Fruit fly (Drosophila melanogaster): ENCODE measurements around the gene pyx.

pyx gene

dm6 chr3L:223019-223902 is at the start of gene pyx, which contains the start of gene CG33229:
pyx (minus strand) TSS chr3L:223069.
CG33229 (plus strand) TSS chr3L:223852.
- TF ChIP-seq usp (GFP tag; optimal IDR thresholded peaks at IDR 0.05) (no peak), CG8478 (optimal IDR thresholded peaks at IDR 0.05) (no peak), Dll (optimal IDR thresholded peaks at IDR 0.05) (no peak), EcR (GFP tag; optimal IDR thresholded peaks at IDR 0.05) (no peak), pan (optimal IDR thresholded peaks at IDR 0.05) (no peak), psq (optimal IDR thresholded peaks at IDR 0.05) (no peak)

DNA sequence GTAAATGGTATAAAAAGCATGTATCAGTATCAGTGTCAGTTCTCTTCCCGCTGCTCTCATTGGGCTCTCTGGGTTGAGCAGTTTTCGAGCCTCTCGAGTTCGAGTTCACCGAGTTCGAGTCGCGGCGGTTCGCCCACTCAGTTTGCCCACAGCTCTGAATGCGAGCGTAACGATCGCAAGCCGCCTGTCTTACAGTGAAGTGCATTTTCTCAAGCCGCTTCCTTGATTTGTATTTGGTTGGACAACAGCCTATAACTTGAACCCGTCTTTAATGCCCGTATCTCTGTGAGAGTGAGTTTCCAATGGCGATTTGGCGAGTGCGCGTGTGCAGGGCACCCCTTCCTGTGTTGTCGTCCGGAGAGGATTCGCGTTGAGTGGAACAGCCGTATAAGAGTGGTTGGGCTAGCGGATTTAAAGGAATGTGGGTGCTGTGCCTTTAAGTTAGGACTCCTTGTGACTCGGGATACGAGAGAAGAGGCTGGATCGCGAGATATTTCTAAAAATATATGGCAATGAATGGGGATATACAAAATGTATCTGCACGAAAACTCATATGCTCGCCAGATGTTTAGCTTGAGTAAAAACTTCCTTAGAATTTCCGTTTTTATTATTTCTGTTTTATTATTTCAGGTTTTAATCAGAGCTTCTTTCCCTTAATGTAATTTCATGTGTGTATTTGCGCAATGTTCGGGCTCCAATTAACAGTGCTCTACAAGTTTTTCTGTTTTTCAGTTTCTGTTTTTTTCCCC is 48.8 kb upstream of the pyx start:
- TF ChIP-seq EcR (GFP tag; optimal IDR thresholded peaks at IDR 0.05): peak in 1 of 2 experiments; percentile 41
- no peak for TF ChIP-seq psq (optimal IDR thresholded peaks at IDR 0.05)
- no peak for TF ChIP-seq pan (optimal IDR thresholded peaks at IDR 0.05)

dm6 chr3L:270760-271500 is 48.1 kb upstream of the pyx start, which contains the start of gene miple2:
miple2 (plus strand) TSS chr3L:271200.
- TF ChIP-seq EcR (GFP tag; optimal IDR thresholded peaks at IDR 0.05): no peak
- TF ChIP-seq Dll (optimal IDR thresholded peaks at IDR 0.05): no peak
- no peak for TF ChIP-seq CG8478 (optimal IDR thresholded peaks at IDR 0.05)
- TF ChIP-seq usp (GFP tag; optimal IDR thresholded peaks at IDR 0.05): no peak
- no peak for TF ChIP-seq psq (optimal IDR thresholded peaks at IDR 0.05)
- no peak for TF ChIP-seq pan (optimal IDR thresholded peaks at IDR 0.05)

DNA sequence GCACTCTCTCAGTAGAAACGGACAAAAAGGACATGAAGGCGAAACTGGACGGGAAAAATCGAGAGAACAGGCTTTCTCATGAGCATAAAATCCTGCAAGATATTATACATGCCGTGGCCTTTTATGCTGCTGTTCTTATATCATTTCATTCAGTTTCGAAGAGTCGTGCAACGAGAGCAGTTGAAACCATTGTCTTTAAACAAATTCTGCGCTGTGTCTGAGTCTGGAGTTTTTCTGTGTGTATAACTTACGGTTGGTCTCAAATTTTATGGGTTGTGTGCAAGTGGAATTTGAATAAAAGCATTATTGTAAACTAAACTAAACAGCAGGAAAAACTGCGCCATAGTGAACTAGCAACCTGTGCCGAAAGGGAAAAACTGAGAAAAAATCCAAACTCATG is 44.7 kb upstream of the pyx start:
- TF ChIP-seq pan (optimal IDR thresholded peaks at IDR 0.05) (no peak), usp (GFP tag; optimal IDR thresholded peaks at IDR 0.05) (no peak), CG8478 (optimal IDR thresholded peaks at IDR 0.05) (no peak), Dll (optimal IDR thresholded peaks at IDR 0.05) (no peak), EcR (GFP tag; optimal IDR thresholded peaks at IDR 0.05) (no peak), psq (optimal IDR thresholded peaks at IDR 0.05) (no peak)

dm6 chr3L:267083-267482 is 44.2 kb upstream of the pyx start, which contains the start of gene miple1:
miple1 (plus strand) TSS chr3L:267299.
- TF ChIP-seq EcR (GFP tag; optimal IDR thresholded peaks at IDR 0.05) (no peak), Dll (optimal IDR thresholded peaks at IDR 0.05) (no peak), pan (optimal IDR thresholded peaks at IDR 0.05) (no peak), CG8478 (optimal IDR thresholded peaks at IDR 0.05) (no peak), psq (optimal IDR thresholded peaks at IDR 0.05) (no peak), usp (GFP tag; optimal IDR thresholded peaks at IDR 0.05) (no peak)

dm6 chr3L:265808-266207 is 42.9 kb upstream of the pyx start, which contains the start of gene CG34263:
CG34263 (minus strand) TSS chr3L:265908.
- TF ChIP-seq CG8478 (optimal IDR thresholded peaks at IDR 0.05) (no peak), psq (optimal IDR thresholded peaks at IDR 0.05) (no peak), EcR (GFP tag; optimal IDR thresholded peaks at IDR 0.05) (no peak), usp (GFP tag; optimal IDR thresholded peaks at IDR 0.05) (no peak), pan (optimal IDR thresholded peaks at IDR 0.05) (no peak), Dll (optimal IDR thresholded peaks at IDR 0.05) (no peak)

dm6 chr3L:264378-265151 is 41.7 kb upstream of the pyx start, which contains the start of the genes Tudor-SN and mRpL17:
Tudor-SN (minus strand) TSS chr3L:264380.
mRpL17 (plus strand) TSS chr3L:264779.
- TF ChIP-seq CG8478 (optimal IDR thresholded peaks at IDR 0.05) (no peak), Dll (optimal IDR thresholded peaks at IDR 0.05) (no peak), psq (optimal IDR thresholded peaks at IDR 0.05) (no peak), usp (GFP tag; optimal IDR thresholded peaks at IDR 0.05) (no peak), EcR (GFP tag; optimal IDR thresholded peaks at IDR 0.05) (no peak), pan (optimal IDR thresholded peaks at IDR 0.05) (no peak)

dm6 chr3L:263500-264377 is 40.9 kb upstream of the pyx start:
- no peak for TF ChIP-seq pan (optimal IDR thresholded peaks at IDR 0.05)
- no peak for TF ChIP-seq usp (GFP tag; optimal IDR thresholded peaks at IDR 0.05)
- TF ChIP-seq CG8478 (optimal IDR thresholded peaks at IDR 0.05): no peak
- no peak for TF ChIP-seq EcR (GFP tag; optimal IDR thresholded peaks at IDR 0.05)
- no peak for TF ChIP-seq Dll (optimal IDR thresholded peaks at IDR 0.05)
- TF ChIP-seq psq (optimal IDR thresholded peaks at IDR 0.05): no peak

DNA sequence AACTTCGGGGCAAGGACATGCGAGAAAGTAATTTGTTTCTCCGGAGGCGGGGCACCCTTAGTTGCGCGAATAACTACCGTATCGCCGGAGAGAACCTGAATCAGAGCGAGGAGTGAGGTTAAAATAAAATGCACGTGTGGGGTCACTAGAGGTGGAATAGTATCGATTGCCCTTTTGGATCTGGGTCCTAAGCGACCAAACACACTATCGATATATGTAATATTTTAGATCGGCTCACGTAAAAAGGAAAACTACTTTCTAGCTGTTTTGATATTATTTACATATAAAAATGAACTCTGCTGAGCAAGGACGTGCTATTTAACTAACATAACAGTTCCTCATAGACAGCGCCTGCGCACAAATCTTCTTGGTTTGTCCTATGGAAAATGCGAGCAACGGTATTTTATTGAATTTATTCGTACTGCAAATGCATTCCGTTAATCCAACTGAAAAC is 39.9 kb upstream of the pyx start:
- no peak for TF ChIP-seq usp (GFP tag; optimal IDR thresholded peaks at IDR 0.05)
- TF ChIP-seq EcR (GFP tag; optimal IDR thresholded peaks at IDR 0.05): no peak
- no peak for TF ChIP-seq pan (optimal IDR thresholded peaks at IDR 0.05)
- no peak for TF ChIP-seq Dll (optimal IDR thresholded peaks at IDR 0.05)
- no peak for TF ChIP-seq psq (optimal IDR thresholded peaks at IDR 0.05)
- no peak for TF ChIP-seq CG8478 (optimal IDR thresholded peaks at IDR 0.05)
